Fruit fly (Drosophila melanogaster): Measurements from ENCODE around the gene ush.

Gene ush

DNA sequence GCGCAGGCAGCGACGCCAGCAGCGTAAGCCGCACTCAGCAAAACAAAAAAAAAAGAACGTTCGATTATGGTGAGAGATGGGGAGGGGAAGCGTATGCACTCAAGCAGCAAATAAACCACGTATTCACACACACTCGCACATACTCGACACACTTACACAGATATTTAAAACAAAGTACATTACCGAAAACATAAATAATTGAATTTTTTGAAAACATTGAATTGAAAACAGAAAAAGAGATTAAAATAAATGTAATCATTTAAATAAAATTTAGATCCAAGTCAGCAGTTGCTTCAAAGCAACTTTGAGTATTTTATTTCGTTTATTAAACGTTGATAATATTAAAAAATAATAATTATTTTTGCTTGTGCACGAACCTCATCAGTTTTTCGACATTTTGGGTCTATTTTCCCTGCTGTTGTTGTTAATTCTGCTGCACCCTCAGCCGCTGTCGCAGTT lies 5.0 kb upstream of the ush start (continued):
- no peak for TF ChIP-seq CG8359 (GFP tag; optimal IDR thresholded peaks at IDR 0.05; ENCODE audit: borderline replicate concordance)
- no peak for TF ChIP-seq ase (GFP tag; IDR thresholded peaks at IDR 0.05)
- TF ChIP-seq CG14965 (GFP tag; optimal IDR thresholded peaks at IDR 0.05; ENCODE audit: borderline replicate concordance) = no peak
- peak; percentile 37 for TF ChIP-seq CG15514 (GFP tag; optimal IDR thresholded peaks at IDR 0.05)
- TF ChIP-seq ato (GFP tag; IDR thresholded peaks at IDR 0.05; ENCODE audit: partially characterized antibody) = no peak
- TF ChIP-seq rib (GFP tag; IDR thresholded peaks at IDR 0.05) = no peak
- peak; percentile 71 for TF ChIP-seq fd96Cb (tag; optimal IDR thresholded peaks at IDR 0.05)
- peak; percentile 45 for TF ChIP-seq CG2875 (GFP tag; optimal IDR thresholded peaks at IDR 0.05)
- peak; percentile 83 for TF ChIP-seq CG2678 (tag; optimal IDR thresholded peaks at IDR 0.05)
- no peak; the same call in 1 of the 2 replicates for TF ChIP-seq lmd (GFP tag; IDR thresholded peaks at IDR 0.05)
- peak; percentile 70 for TF ChIP-seq CG17385 (GFP tag; optimal IDR thresholded peaks at IDR 0.05)
- peak; percentile 11 for TF ChIP-seq CG11723 (GFP tag; optimal IDR thresholded peaks at IDR 0.05)
- TF ChIP-seq CG6254 (GFP tag; optimal IDR thresholded peaks at IDR 0.05) = peak; percentile 40
- TF ChIP-seq eyg (GFP tag; optimal IDR thresholded peaks at IDR 0.05) = no peak
- TF ChIP-seq hth (optimal IDR thresholded peaks at IDR 0.05) = no peak
- TF ChIP-seq Oli (tag; optimal IDR thresholded peaks at IDR 0.05) = peak; percentile 61
- peak; percentile 10 for TF ChIP-seq onecut (GFP tag; IDR thresholded peaks at IDR 0.05)
- TF ChIP-seq CG10267 (tag; optimal IDR thresholded peaks at IDR 0.05) = peak; percentile 50
- no peak for TF ChIP-seq CG7271 (tag; optimal IDR thresholded peaks at IDR 0.05)
- TF ChIP-seq Med (GFP tag) = no peak
- no peak for TF ChIP-seq CG2116 (GFP tag; optimal IDR thresholded peaks at IDR 0.05)
- no peak for TF ChIP-seq sna (GFP tag; IDR thresholded peaks at IDR 0.05; ENCODE audit: partially characterized antibody)
- TF ChIP-seq p53 (GFP tag; optimal IDR thresholded peaks at IDR 0.05) = no peak
- no peak for TF ChIP-seq sr (GFP tag; IDR thresholded peaks at IDR 0.05)
- no peak for TF ChIP-seq CG34224 (GFP tag; IDR thresholded peaks at IDR 0.05; ENCODE audit: partially characterized antibody)
- TF ChIP-seq emc (GFP tag; optimal IDR thresholded peaks at IDR 0.05) = no peak
- no peak for TF ChIP-seq tx (GFP tag; optimal IDR thresholded peaks at IDR 0.05)
- TF ChIP-seq ttk (GFP tag; IDR thresholded peaks at IDR 0.05) = no peak
- no peak for TF ChIP-seq Hr39 (optimal IDR thresholded peaks at IDR 0.05)
- peak; percentile 33 for TF ChIP-seq Hand (GFP tag; optimal IDR thresholded peaks at IDR 0.05)
- TF ChIP-seq gt (GFP tag; IDR thresholded peaks at IDR 0.05) = no peak
- TF ChIP-seq CG4707 (GFP tag; optimal IDR thresholded peaks at IDR 0.05) = no peak
- TF ChIP-seq Fer3 (tag; optimal IDR thresholded peaks at IDR 0.05) = peak; percentile 73
- peak; percentile 16 for TF ChIP-seq twi (tag; optimal IDR thresholded peaks at IDR 0.05)
- no peak for TF ChIP-seq btn (GFP tag; optimal IDR thresholded peaks at IDR 0.05)
- TF ChIP-seq bigmax (GFP tag; optimal IDR thresholded peaks at IDR 0.05) = no peak
- TF ChIP-seq HHEX (GFP tag; optimal IDR thresholded peaks at IDR 0.05) = peak; percentile 44
- TF ChIP-seq ssp (GFP tag; IDR thresholded peaks at IDR 0.05) = no peak
- TF ChIP-seq CG15011 (GFP tag; optimal IDR thresholded peaks at IDR 0.05) = peak; percentile 29
- TF ChIP-seq bcd (GFP tag; optimal IDR thresholded peaks at IDR 0.05) = peak; percentile 53
- TF ChIP-seq caup (GFP tag; optimal IDR thresholded peaks at IDR 0.05; ENCODE audit: severe bottlenecking) = peak; percentile 16
- no peak for TF ChIP-seq CG31224 (GFP tag; IDR thresholded peaks at IDR 0.05)
- TF ChIP-seq CG2712 (tag; optimal IDR thresholded peaks at IDR 0.05) = peak; percentile 80
- no peak for TF ChIP-seq CG3847 (GFP tag; IDR thresholded peaks at IDR 0.05)
- TF ChIP-seq CG6689 (GFP tag; IDR thresholded peaks at IDR 0.05) = no peak
- TF ChIP-seq Xrp1 (GFP tag; IDR thresholded peaks at IDR 0.05) = peak; percentile 76; the same call in 1 of the 2 replicates
- no peak for TF ChIP-seq Rx (GFP tag; IDR thresholded peaks at IDR 0.05)
- no peak for TF ChIP-seq Neu2 (GFP tag; optimal IDR thresholded peaks at IDR 0.05; ENCODE audit: borderline replicate concordance)
- no peak for TF ChIP-seq Ravus (GFP tag; IDR thresholded peaks at IDR 0.05)
- TF ChIP-seq Dbx (GFP tag; IDR thresholded peaks at IDR 0.05) = no peak
- TF ChIP-seq CG10565 (GFP tag; optimal IDR thresholded peaks at IDR 0.05) = no peak

All from whole organism, embryonic.